Fruit fly (Drosophila melanogaster) whole organism, adult: ENCODE results near the gene dpr20.

Experiments used
- CG14711 ChIP-seq: fragments of 200-800 bp; sonication (Bioruptor generic); optimal IDR thresholded peaks from 2 replicates; lab custom pipeline; 2018; ENCODE audit warnings: missing biosample characterization, mild to moderate bottlenecking, missing genetic modification characterization, moderate library complexity
- CG1620 ChIP-seq: fragments of 200-800 bp; sonication (Bioruptor generic); optimal IDR thresholded peaks from 2 replicates; lab custom pipeline; 2016; ENCODE audit warnings: missing biosample characterization, missing genetic modification characterization
- Crg-1 ChIP-seq: fragments of 200-800 bp; sonication (Bioruptor generic); optimal IDR thresholded peaks from 2 replicates; lab custom pipeline; 2016; ENCODE audit warnings: missing biosample characterization, missing genetic modification characterization

- TF ChIP-seq Crg-1 = no peak
- no peak for TF ChIP-seq CG14711
- no peak for TF ChIP-seq CG1620
Measured at dm6 chr3L:876656-877055, 19.6 kb upstream of the dpr20 start.
